Worm (Caenorhabditis elegans): ENCODE data around the gene mrg-1.
A peak's percentile ranks its signal among the peaks of the same experiment; 100 is the strongest.

The mrg-1 gene

ce11 chrIII:12848981-12849589, 25.4 kb downstream of the mrg-1 start:
- TF ChIP-seq drap-1 (GFP tag; optimal IDR thresholded peaks at IDR 0.05) (no peak), sptf-1 (tag; optimal IDR thresholded peaks at IDR 0.05) (no peak), lin-13 (tag; optimal IDR thresholded peaks at IDR 0.05) (no peak), mab-5 (tag; optimal IDR thresholded peaks at IDR 0.05) (no peak), tbx-8 (GFP tag; optimal IDR thresholded peaks at IDR 0.05) (no peak), ztf-11 (tag; optimal IDR thresholded peaks at IDR 0.05) (no peak), blmp-1 (tag; optimal IDR thresholded peaks at IDR 0.05) (no peak), cnd-1 (tag; optimal IDR thresholded peaks at IDR 0.05) (no peak), ceh-39 (tag; optimal IDR thresholded peaks at IDR 0.05) (no peak)

DNA sequence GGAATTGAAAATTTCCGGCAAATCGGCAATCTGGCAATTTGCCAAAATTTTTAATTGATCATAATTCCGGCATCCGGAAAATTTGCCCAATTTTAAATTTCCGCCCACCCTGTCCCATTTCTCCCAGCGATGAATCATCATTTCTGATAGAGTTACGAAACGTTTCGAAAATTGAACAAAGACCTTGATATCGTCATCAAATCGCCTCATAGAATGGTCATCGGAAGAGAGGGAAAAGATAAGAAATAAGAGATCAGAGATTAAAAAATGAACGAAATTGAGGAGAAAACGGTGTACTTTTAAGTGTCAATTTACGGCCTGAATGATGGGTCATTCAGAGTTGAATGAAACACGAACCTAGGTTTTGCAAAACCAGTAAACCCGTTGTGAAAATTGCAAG, 26.8 kb downstream of the mrg-1 start:
- TF ChIP-seq elt-3 (tag; optimal IDR thresholded peaks at IDR 0.05) (peak; percentile 53), ceh-39 (tag; optimal IDR thresholded peaks at IDR 0.05) (no peak)

ce11 chrIII:12842858-12843257, 31.6 kb downstream of the mrg-1 start:
- no peak for TF ChIP-seq mep-1 (tag; optimal IDR thresholded peaks at IDR 0.05)
- no peak for TF ChIP-seq sem-2 (GFP tag; optimal IDR thresholded peaks at IDR 0.05)
- TF ChIP-seq drap-1 (GFP tag; optimal IDR thresholded peaks at IDR 0.05) = no peak
- TF ChIP-seq ham-2 (GFP tag; optimal IDR thresholded peaks at IDR 0.05) = no peak
- no peak for TF ChIP-seq ceh-43 (GFP tag; optimal IDR thresholded peaks at IDR 0.05)
- no peak for TF ChIP-seq ztf-11 (tag; optimal IDR thresholded peaks at IDR 0.05)
- TF ChIP-seq hlh-1 (tag; optimal IDR thresholded peaks at IDR 0.05) = no peak
- TF ChIP-seq snpc-4 (tag; optimal IDR thresholded peaks at IDR 0.05) = no peak
- no peak for TF ChIP-seq unc-39 (tag; optimal IDR thresholded peaks at IDR 0.05)
- no peak for TF ChIP-seq nhr-237 (tag; optimal IDR thresholded peaks at IDR 0.05)
- no peak for TF ChIP-seq nhr-12 (tag; optimal IDR thresholded peaks at IDR 0.05)
- no peak for TF ChIP-seq ces-1 (GFP tag; optimal IDR thresholded peaks at IDR 0.05)
- no peak for TF ChIP-seq flh-1 (GFP tag; optimal IDR thresholded peaks at IDR 0.05)
- no peak for TF ChIP-seq lsy-2 (tag; optimal IDR thresholded peaks at IDR 0.05)
- no peak for TF ChIP-seq tbx-8 (GFP tag; optimal IDR thresholded peaks at IDR 0.05)
- no peak for TF ChIP-seq nhr-28 (tag; optimal IDR thresholded peaks at IDR 0.05)
- no peak for TF ChIP-seq unc-62 (GFP tag; optimal IDR thresholded peaks at IDR 0.05)
- no peak for TF ChIP-seq blmp-1 (tag; optimal IDR thresholded peaks at IDR 0.05)

DNA sequence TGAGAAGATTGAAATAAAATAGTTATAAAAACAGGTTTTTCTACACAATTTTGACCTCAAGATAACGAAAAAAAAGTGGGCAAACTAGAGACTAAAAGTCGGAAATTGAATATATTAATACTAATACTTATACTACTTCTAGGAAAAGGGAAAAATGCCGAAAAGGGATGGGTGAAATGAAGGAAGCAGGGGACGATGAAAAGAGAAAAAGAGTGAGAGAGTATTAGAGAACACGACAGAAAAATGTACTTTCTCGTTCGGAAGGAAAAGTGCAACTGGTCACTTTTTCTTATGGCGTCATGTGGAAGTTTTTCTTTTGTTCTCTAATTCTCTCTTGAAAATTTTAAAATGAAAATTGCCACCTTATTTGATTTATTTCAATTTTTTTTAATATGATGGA, 33.1 kb downstream of the mrg-1 start:
- TF ChIP-seq nhr-237 (tag; optimal IDR thresholded peaks at IDR 0.05) (no peak), ces-1 (GFP tag; optimal IDR thresholded peaks at IDR 0.05) (peak; percentile 69)

ce11 chrIII:12840204-12840603, 34.3 kb downstream of the mrg-1 start:
- TF ChIP-seq nhr-28 (tag; optimal IDR thresholded peaks at IDR 0.05) (no peak), lsy-2 (tag; optimal IDR thresholded peaks at IDR 0.05) (no peak), tbx-8 (GFP tag; optimal IDR thresholded peaks at IDR 0.05) (no peak), M03D4.4 (tag; optimal IDR thresholded peaks at IDR 0.05) (no peak), hlh-1 (tag; optimal IDR thresholded peaks at IDR 0.05) (no peak), nhr-76 (tag; optimal IDR thresholded peaks at IDR 0.05) (no peak), flh-1 (GFP tag; optimal IDR thresholded peaks at IDR 0.05) (no peak), elt-1 (tag; optimal IDR thresholded peaks at IDR 0.05; ENCODE audit: borderline replicate concordance, insufficient read depth) (no peak), bed-3 (GFP tag; optimal IDR thresholded peaks at IDR 0.05) (no peak)

DNA sequence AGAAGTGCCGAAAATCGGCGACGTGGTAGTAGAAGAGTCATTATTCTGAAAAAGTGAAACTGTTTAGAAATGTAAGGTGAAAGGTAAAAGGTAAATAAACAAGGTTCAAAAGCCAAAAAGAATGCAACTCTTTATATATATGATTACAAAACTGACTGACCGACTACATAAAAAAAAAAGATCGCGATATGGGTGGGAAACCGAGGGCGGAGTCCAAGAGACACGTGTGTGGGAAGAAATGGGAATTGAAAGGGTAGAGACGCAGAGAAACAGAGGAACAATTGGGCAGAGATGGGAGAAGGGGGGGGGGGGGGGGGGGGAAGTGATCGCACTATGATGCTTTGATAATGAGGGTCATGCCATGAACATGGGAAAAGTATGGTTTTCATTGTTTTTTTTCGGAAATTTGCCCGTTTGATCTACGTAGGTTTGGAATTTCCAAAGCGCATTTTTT, 35.5 kb downstream of the mrg-1 start, which contains the start of gene Y37D8A.4:
Gene Y37D8A.4, minus strand, starts transcription at position 51 of the 454 bp plus-strand sequence.
- TF ChIP-seq nhr-2 (tag; optimal IDR thresholded peaks at IDR 0.05) (no peak), ces-1 (GFP tag; optimal IDR thresholded peaks at IDR 0.05) (no peak), tbx-8 (GFP tag; optimal IDR thresholded peaks at IDR 0.05) (no peak), unc-120 (tag; optimal IDR thresholded peaks at IDR 0.05; ENCODE audit: poor library complexity, severe bottlenecking) (no peak), elt-1 (tag; optimal IDR thresholded peaks at IDR 0.05; ENCODE audit: borderline replicate concordance, insufficient read depth) (no peak), lin-13 (tag; optimal IDR thresholded peaks at IDR 0.05) (no peak), lsy-2 (tag; optimal IDR thresholded peaks at IDR 0.05) (no peak)
